Comparison of ENCODE assay signal across 4 fruit fly cellular contexts in genomic region chr3L:3903301-3903700, dm6.
A peak's percentile ranks its signal among the peaks of the same experiment; 100 is the strongest.
TF ChIP-seq lines count a peak whose summit lies in the region.

Gene Sc2 (plus strand): TSS chr3L:3903492.

- no peak for TF ChIP-seq CTCF in whole organism, embryonic (GFP tag; optimal IDR thresholded peaks at IDR 0.05; lab: Kevin White, UChicago)

TF ChIP-seq in whole organism, adult, 20 proteins besides CTCF, POLR2A, EP300 and RAD21:
- no peak for TF ChIP-seq CG11617 (GFP tag; optimal IDR thresholded peaks at IDR 0.05; lab: Kevin White, UChicago)
- TF ChIP-seq bab1 (GFP tag; optimal IDR thresholded peaks at IDR 0.05; lab: Kevin White, UChicago) = peak; percentile 8
- peak; percentile 12 for TF ChIP-seq cic (GFP tag; optimal IDR thresholded peaks at IDR 0.05; lab: Kevin White, UChicago)
- no peak for TF ChIP-seq CG7101 (tag; optimal IDR thresholded peaks at IDR 0.05; lab: Kevin White, UChicago)
- no peak for TF ChIP-seq Clk (GFP tag; optimal IDR thresholded peaks at IDR 0.05; lab: Kevin White, UChicago)
- no peak for TF ChIP-seq Mnt (GFP tag; optimal IDR thresholded peaks at IDR 0.05; lab: Kevin White, UChicago)
- TF ChIP-seq Hr96 (GFP tag; optimal IDR thresholded peaks at IDR 0.05; lab: Kevin White, UChicago) = no peak
- TF ChIP-seq CG33017 (tag; optimal IDR thresholded peaks at IDR 0.05; lab: Kevin White, UChicago) = no peak
- no peak for TF ChIP-seq cnc (optimal IDR thresholded peaks at IDR 0.05; lab: Kevin White, UChicago)
- TF ChIP-seq CG5204 (GFP tag; optimal IDR thresholded peaks at IDR 0.05; lab: Kevin White, UChicago) = no peak
- TF ChIP-seq CG1620 (GFP tag; optimal IDR thresholded peaks at IDR 0.05; lab: Kevin White, UChicago) = no peak
- TF ChIP-seq toe (GFP tag; optimal IDR thresholded peaks at IDR 0.05; lab: Kevin White, UChicago) = no peak

TF ChIP-seq in whole organism, embryonic, 481 proteins besides CTCF, POLR2A, EP300 and RAD21 (continues in another document):
- TF ChIP-seq CG6813 (GFP tag; optimal IDR thresholded peaks at IDR 0.05; lab: Kevin White, UChicago) (no peak), Eip74EF (GFP tag; optimal IDR thresholded peaks at IDR 0.05; lab: Kevin White, UChicago) (no peak), CG15269 (tag; optimal IDR thresholded peaks at IDR 0.05; lab: Kevin White, UChicago) (peak; percentile 2), ci (GFP tag; IDR thresholded peaks at IDR 0.05; lab: Robert Waterston, UW) (0 out of 3 replicates have a peak, but pooled peaks have one; percentile 9), nom (GFP tag; optimal IDR thresholded peaks at IDR 0.05; lab: Kevin White, UChicago) (peak; percentile 21), CG16779 (GFP tag; IDR thresholded peaks at IDR 0.05; lab: Robert Waterston, UW) (no peak), CG33213 (GFP tag; optimal IDR thresholded peaks at IDR 0.05; lab: Kevin White, UChicago) (no peak), eyg (GFP tag; optimal IDR thresholded peaks at IDR 0.05; lab: Kevin White, UChicago) (no peak), CG2199 (GFP tag; IDR thresholded peaks at IDR 0.05; lab: Robert Waterston, UW) (no peak), CG1603 (tag; optimal IDR thresholded peaks at IDR 0.05; lab: Kevin White, UChicago) (peak; percentile 4), Hand (GFP tag; optimal IDR thresholded peaks at IDR 0.05; lab: Kevin White, UChicago) (no peak), bab2 (GFP tag; optimal IDR thresholded peaks at IDR 0.05; lab: Kevin White, UChicago) (no peak), H2.0 (GFP tag; IDR thresholded peaks at IDR 0.05; lab: Robert Waterston, UW) (0 out of 2 replicates have a peak, but pooled peaks have one; percentile 5), CG9797 (GFP tag; optimal IDR thresholded peaks at IDR 0.05; lab: Kevin White, UChicago) (peak; percentile 56), CG4360 (GFP tag; IDR thresholded peaks at IDR 0.05; lab: Robert Waterston, UW) (no peak), seq (GFP tag; IDR thresholded peaks at IDR 0.05; lab: Robert Waterston, UW) (no peak), MTF-1 (GFP tag; optimal IDR thresholded peaks at IDR 0.05; lab: Kevin White, UChicago; ENCODE audit: borderline replicate concordance) (peak; percentile 29), CG10209 (GFP tag; optimal IDR thresholded peaks at IDR 0.05; lab: Kevin White, UChicago) (no peak), bigmax (GFP tag; optimal IDR thresholded peaks at IDR 0.05; lab: Kevin White, UChicago) (no peak), CG12659 (GFP tag; optimal IDR thresholded peaks at IDR 0.05; lab: Kevin White, UChicago) (no peak), CG11560 (tag; IDR thresholded peaks at IDR 0.05; lab: Robert Waterston, UW) (no peak), fd64A (GFP tag; optimal IDR thresholded peaks at IDR 0.05; lab: Kevin White, UChicago) (no peak), knrl (GFP tag; IDR thresholded peaks at IDR 0.05; lab: Robert Waterston, UW; ENCODE audit: partially characterized antibody) (no peak), scrt (GFP tag; optimal IDR thresholded peaks at IDR 0.05; lab: Kevin White, UChicago) (no peak), Ptx1 (GFP tag; IDR thresholded peaks at IDR 0.05; lab: Robert Waterston, UW) (peak; percentile 23; the same call in 1 of the 2 replicates), ro (GFP tag; IDR thresholded peaks at IDR 0.05; lab: Robert Waterston, UW) (no peak), psq (GFP tag; optimal IDR thresholded peaks at IDR 0.05; lab: Kevin White, UChicago) (no peak)

TF ChIP-seq in whole organism, prepupa, 60 proteins besides CTCF, POLR2A, EP300 and RAD21:
- TF ChIP-seq achi (GFP tag; optimal IDR thresholded peaks at IDR 0.05; lab: Kevin White, UChicago) = no peak
- peak; percentile 41; the same call in 1 of the 3 replicates for TF ChIP-seq CG6163 (GFP tag; IDR thresholded peaks at IDR 0.05; lab: Robert Waterston, UW)
- TF ChIP-seq dsx (GFP tag; optimal IDR thresholded peaks at IDR 0.05; lab: Kevin White, UChicago; ENCODE audit: poor library complexity, severe bottlenecking) = no peak

TF ChIP-seq in whole organism, wandering third instar larva, 38 proteins besides CTCF, POLR2A, EP300 and RAD21:
- peak; percentile 70 for TF ChIP-seq rgr (GFP tag; optimal IDR thresholded peaks at IDR 0.05; lab: Kevin White, UChicago)
- TF ChIP-seq Rel (GFP tag; optimal IDR thresholded peaks at IDR 0.05; lab: Kevin White, UChicago) = no peak
- TF ChIP-seq Rel (tag; optimal IDR thresholded peaks at IDR 0.05; lab: Kevin White, UChicago) = peak; percentile 96
- TF ChIP-seq Dif (GFP tag; optimal IDR thresholded peaks at IDR 0.05; lab: Kevin White, UChicago; ENCODE audit: partially characterized antibody) = peak; percentile 73
- peak; percentile 59 for TF ChIP-seq Hr83 (GFP tag; optimal IDR thresholded peaks at IDR 0.05; lab: Kevin White, UChicago; ENCODE audit: poor library complexity, severe bottlenecking)
- no peak for TF ChIP-seq Jra (GFP tag; optimal IDR thresholded peaks at IDR 0.05; lab: Kevin White, UChicago)
- peak; percentile 28 for TF ChIP-seq Hnf4 (GFP tag; optimal IDR thresholded peaks at IDR 0.05; lab: Kevin White, UChicago)
- peak in 1 of 2 experiments; percentile 19 for TF ChIP-seq dl (GFP tag; optimal IDR thresholded peaks at IDR 0.05; lab: Kevin White, UChicago; ENCODE audit: insufficient read depth in 1 of 2, partially characterized antibody in 2 of 2)
- no peak for TF ChIP-seq Dfd (GFP tag; optimal IDR thresholded peaks at IDR 0.05; lab: Kevin White, UChicago)
